Fruit fly (Drosophila melanogaster): ENCODE data around the gene TfIIA-S-2.

TfIIA-S-2 gene

dm6 chrX:1033066-1033465, 21.6 kb upstream of the TfIIA-S-2 start (continued):
- TF ChIP-seq CG9932 (GFP tag; IDR thresholded peaks at IDR 0.05) (peak; percentile 87), Xbp1 (GFP tag; optimal IDR thresholded peaks at IDR 0.05) (peak; percentile 30), CG12155 (GFP tag; optimal IDR thresholded peaks at IDR 0.05) (peak; percentile 28), schlank (tag; optimal IDR thresholded peaks at IDR 0.05) (no peak), Dll (GFP tag; IDR thresholded peaks at IDR 0.05; ENCODE audit: partially characterized antibody) (peak; percentile 94), CG1832 (GFP tag; optimal IDR thresholded peaks at IDR 0.05) (no peak), E2f1 (GFP tag; IDR thresholded peaks at IDR 0.05) (peak; percentile 49; the same call in 1 of the 2 replicates), pfk (GFP tag; optimal IDR thresholded peaks at IDR 0.05) (no peak), zen2 (GFP tag; IDR thresholded peaks at IDR 0.05; ENCODE audit: partially characterized antibody) (peak; percentile 99), chm (GFP tag; IDR thresholded peaks at IDR 0.05) (peak; percentile 35; the same call in 1 of the 2 replicates), Lpt (GFP tag; optimal IDR thresholded peaks at IDR 0.05) (no peak), z (GFP tag; IDR thresholded peaks at IDR 0.05) (no peak), pzg (GFP tag; optimal IDR thresholded peaks at IDR 0.05) (peak; percentile 85), Eip74EF (GFP tag; optimal IDR thresholded peaks at IDR 0.05) (no peak), CG1602 (GFP tag; optimal IDR thresholded peaks at IDR 0.05) (no peak), tx (GFP tag; optimal IDR thresholded peaks at IDR 0.05) (no peak), ato (GFP tag; IDR thresholded peaks at IDR 0.05; ENCODE audit: partially characterized antibody) (peak; percentile 97), psq (GFP tag; optimal IDR thresholded peaks at IDR 0.05) (no peak), CG11456 (GFP tag; IDR thresholded peaks at IDR 0.05) (peak; percentile 63; the same call in 2 of the 3 replicates), zfh2 (GFP tag; optimal IDR thresholded peaks at IDR 0.05) (peak; percentile 35), Gug (GFP tag; IDR thresholded peaks at IDR 0.05) (peak; percentile 80; the same call in 2 of the 4 replicates), maf-S (GFP tag; optimal IDR thresholded peaks at IDR 0.05) (no peak), Trl (optimal IDR thresholded peaks at IDR 0.05) (no peak), Trl (GFP tag; optimal IDR thresholded peaks at IDR 0.05) (peak; percentile 8), CG8359 (GFP tag; optimal IDR thresholded peaks at IDR 0.05; ENCODE audit: borderline replicate concordance) (no peak), CG18764 (GFP tag; optimal IDR thresholded peaks at IDR 0.05) (no peak), row (GFP tag; IDR thresholded peaks at IDR 0.05) (peak; percentile 72), CG3847 (GFP tag; IDR thresholded peaks at IDR 0.05) (peak; percentile 59; the same call in 1 of the 2 replicates), CG10543 (GFP tag; optimal IDR thresholded peaks at IDR 0.05) (no peak), onecut (GFP tag; IDR thresholded peaks at IDR 0.05) (no peak), stwl (tag; optimal IDR thresholded peaks at IDR 0.05) (peak; percentile 52), pb (GFP tag; optimal IDR thresholded peaks at IDR 0.05) (no peak), unc-4 (GFP tag; IDR thresholded peaks at IDR 0.05; ENCODE audit: partially characterized antibody) (peak; percentile 96), CG42726 (GFP tag; IDR thresholded peaks at IDR 0.05; ENCODE audit: partially characterized antibody) (peak; percentile 99), CG4617 (GFP tag; optimal IDR thresholded peaks at IDR 0.05; ENCODE audit: borderline replicate concordance) (peak; percentile 14), HmgZ (tag; optimal IDR thresholded peaks at IDR 0.05) (peak; percentile 65), Dbx (GFP tag; IDR thresholded peaks at IDR 0.05) (peak; percentile 59; the same call in 2 of the 3 replicates), CG16863 (GFP tag; optimal IDR thresholded peaks at IDR 0.05) (peak; percentile 86), lov (optimal IDR thresholded peaks at IDR 0.05) (no peak), lov (GFP tag; IDR thresholded peaks at IDR 0.05) (no peak), CG12769 (tag; optimal IDR thresholded peaks at IDR 0.05) (no peak), Ssrp (tag; optimal IDR thresholded peaks at IDR 0.05) (no peak), HLH4C (GFP tag; IDR thresholded peaks at IDR 0.05; ENCODE audit: partially characterized antibody) (peak; percentile 94), bbx (GFP tag; IDR thresholded peaks at IDR 0.05; ENCODE audit: partially characterized antibody) (peak; percentile 100), Dp (GFP tag; optimal IDR thresholded peaks at IDR 0.05) (peak; percentile 89), HLHmδ (GFP tag; optimal IDR thresholded peaks at IDR 0.05) (no peak), insv (GFP tag; optimal IDR thresholded peaks at IDR 0.05) (no peak), so (GFP tag; IDR thresholded peaks at IDR 0.05) (no peak), ci (GFP tag; IDR thresholded peaks at IDR 0.05) (0 out of 3 replicates have a peak, but pooled peaks have one; percentile 27), Usf (GFP tag; optimal IDR thresholded peaks at IDR 0.05) (no peak), CG12391 (tag; optimal IDR thresholded peaks at IDR 0.05) (peak; percentile 24)

Data from whole organism, embryonic.